Worm (Caenorhabditis elegans) whole organism, late embryonic: ENCODE measurements around the gene Y38F1A.7.

Experiments
- K02D7.2 ChIP-seq: sonication (generic microtip); optimal IDR thresholded peaks from 2 replicates; lab custom pipeline; 2017; ENCODE audit warnings: mild to moderate bottlenecking, missing genetic modification characterization, missing compliant biosample characterization
- ahr-1 ChIP-seq: sonication (generic microtip); optimal IDR thresholded peaks from 2 replicates; lab custom pipeline; 2016; ENCODE audit warnings: missing genetic modification characterization, missing compliant biosample characterization
- ama-1 ChIP-seq: fragments of 150-350 bp; optimal IDR thresholded peaks from 2 replicates; lab custom pipeline; 2014
- ceh-9 ChIP-seq: sonication (generic microtip); optimal IDR thresholded peaks from 2 replicates; lab custom pipeline; 2016; ENCODE audit warnings: mild to moderate bottlenecking, missing genetic modification characterization, inconsistent platforms, missing compliant biosample characterization
- elt-2 ChIP-seq: sonication (generic microtip); optimal IDR thresholded peaks from 2 replicates; lab custom pipeline; 2016; ENCODE audit warnings: missing genetic modification reagents, missing genetic modification characterization, missing compliant biosample characterization
- ets-4 ChIP-seq: sonication (generic microtip); optimal IDR thresholded peaks from 2 replicates; lab custom pipeline; 2016; ENCODE audit warnings: missing genetic modification characterization, missing compliant biosample characterization
- nfya-1 ChIP-seq: sonication (generic microtip); optimal IDR thresholded peaks from 2 replicates; lab custom pipeline; 2017; ENCODE audit warnings: missing genetic modification characterization, mild to moderate bottlenecking, missing compliant biosample characterization, antibody characterized with exemption, moderate library complexity
- odd-2 ChIP-seq: sonication (generic microtip); optimal IDR thresholded peaks from 2 replicates; lab custom pipeline; 2017; ENCODE audit warnings: antibody characterized with exemption, mild to moderate bottlenecking, missing genetic modification characterization, missing compliant biosample characterization
- pha-4 ChIP-seq: fragments of 150-350 bp; optimal IDR thresholded peaks from 2 replicates; lab custom pipeline; 2018; ENCODE audit warnings: missing biosample characterization, missing genetic modification reagents, missing genetic modification characterization
- ref-2 ChIP-seq: sonication (generic microtip); optimal IDR thresholded peaks from 2 replicates; lab custom pipeline; 2016; ENCODE audit warnings: missing genetic modification characterization, missing compliant biosample characterization
- syd-9 ChIP-seq: sonication (generic microtip); optimal IDR thresholded peaks from 2 replicates; lab custom pipeline; 2016; ENCODE audit warnings: mild to moderate bottlenecking, missing genetic modification characterization, moderate library complexity, missing compliant biosample characterization

DNA sequence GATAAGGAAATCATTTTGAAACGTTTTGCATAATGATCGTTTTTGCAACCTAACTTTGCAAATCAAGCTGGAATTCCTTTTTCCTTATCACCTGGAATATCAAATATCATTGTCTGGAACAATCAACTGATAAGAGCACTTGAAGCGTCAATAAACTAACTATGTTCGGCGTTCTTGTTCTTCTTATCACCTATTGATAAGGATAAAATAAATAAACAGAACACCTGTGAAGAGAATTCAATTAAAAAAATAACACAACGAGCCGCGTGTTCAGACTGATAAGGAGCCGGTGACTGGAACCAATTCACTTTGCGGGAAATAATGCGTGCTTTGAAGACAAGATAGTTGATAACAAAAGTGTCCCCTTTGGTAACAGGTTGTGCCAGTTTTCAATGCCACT is 17.4 kb downstream of the Y38F1A.7 start, which contains the start of gene cyd-1:
- no peak for TF ChIP-seq syd-9 (tag; lab: Kevin White, UChicago)
- TF ChIP-seq ama-1 (lab: Kevin White, UChicago), result no peak
- no peak for TF ChIP-seq odd-2 (tag; lab: Kevin White, UChicago)
- no peak for TF ChIP-seq pha-4
- no peak for TF ChIP-seq nfya-1 (tag; lab: Kevin White, UChicago)
- no peak for TF ChIP-seq ref-2 (tag; lab: Kevin White, UChicago)
- TF ChIP-seq ceh-9 (tag; lab: Kevin White, UChicago), result no peak
- TF ChIP-seq elt-2, result peak; percentile 99
- TF ChIP-seq ahr-1, result no peak
- no peak for TF ChIP-seq K02D7.2 (tag; lab: Kevin White, UChicago)
- TF ChIP-seq ets-4 (tag; lab: Kevin White, UChicago), result no peak
